Fruit fly (Drosophila melanogaster): ENCODE results near the gene CG12426.
A peak's percentile ranks its signal among the peaks of the same experiment; 100 is the strongest.

The CG12426 gene

dm6 chr3R:27916355-27917019 lies 44.3 kb upstream of the CG12426 start, which contains the start of the genes CG5003 and mRpS22 (continued):
- peak; percentile 62 for TF ChIP-seq CG9797 (GFP tag; optimal IDR thresholded peaks at IDR 0.05)
- no peak for TF ChIP-seq abd-A (tag; optimal IDR thresholded peaks at IDR 0.05)
- no peak for TF ChIP-seq CG7271 (tag; optimal IDR thresholded peaks at IDR 0.05)
- peak; percentile 45 for TF ChIP-seq CG11723 (GFP tag; optimal IDR thresholded peaks at IDR 0.05)
- TF ChIP-seq CG3407 (GFP tag; optimal IDR thresholded peaks at IDR 0.05) = peak; percentile 17
- TF ChIP-seq dysf (GFP tag; IDR thresholded peaks at IDR 0.05) = peak; percentile 21; the same call in 1 of the 3 replicates
- no peak; the same call in 1 of the 2 replicates for TF ChIP-seq bowl (GFP tag; IDR thresholded peaks at IDR 0.05)
- peak; percentile 64 for TF ChIP-seq CG12659 (GFP tag; optimal IDR thresholded peaks at IDR 0.05)
- peak; percentile 32 for TF ChIP-seq HmgZ (tag; optimal IDR thresholded peaks at IDR 0.05)
- no peak for TF ChIP-seq Tbp (GFP tag; optimal IDR thresholded peaks at IDR 0.05)
- TF ChIP-seq Ssrp (tag; optimal IDR thresholded peaks at IDR 0.05) = peak; percentile 58
- no peak; the same call in 1 of the 2 replicates for TF ChIP-seq CG4404 (GFP tag; IDR thresholded peaks at IDR 0.05)
- peak; percentile 44 for TF ChIP-seq zfh2 (GFP tag; optimal IDR thresholded peaks at IDR 0.05)
- TF ChIP-seq CG4820 (GFP tag; optimal IDR thresholded peaks at IDR 0.05) = peak; percentile 55
- TF ChIP-seq Fer1 (GFP tag; optimal IDR thresholded peaks at IDR 0.05) = peak; percentile 47
- TF ChIP-seq hth (optimal IDR thresholded peaks at IDR 0.05) = no peak
- no peak for TF ChIP-seq Hmx (GFP tag; optimal IDR thresholded peaks at IDR 0.05)
- peak; percentile 75 for TF ChIP-seq CG13424 (tag; optimal IDR thresholded peaks at IDR 0.05)
- TF ChIP-seq CG9727 (GFP tag; optimal IDR thresholded peaks at IDR 0.05) = peak; percentile 74
- peak; percentile 40 for TF ChIP-seq CG14667 (GFP tag; IDR thresholded peaks at IDR 0.05)
- no peak for TF ChIP-seq ara (GFP tag; IDR thresholded peaks at IDR 0.05)
- TF ChIP-seq sima (GFP tag; optimal IDR thresholded peaks at IDR 0.05) = peak; percentile 6
- peak; percentile 77 for TF ChIP-seq CG14710 (tag; optimal IDR thresholded peaks at IDR 0.05)
- TF ChIP-seq CG8765 (GFP tag; IDR thresholded peaks at IDR 0.05) = 0 out of 2 replicates have a peak, but pooled peaks have one; percentile 5
- TF ChIP-seq kah (GFP tag; optimal IDR thresholded peaks at IDR 0.05) = no peak
- no peak for TF ChIP-seq CG4854 (GFP tag; optimal IDR thresholded peaks at IDR 0.05)
- peak; percentile 54 for TF ChIP-seq Hsf (GFP tag; optimal IDR thresholded peaks at IDR 0.05)
- TF ChIP-seq Six4 (GFP tag; optimal IDR thresholded peaks at IDR 0.05) = no peak
- TF ChIP-seq mirr (GFP tag; optimal IDR thresholded peaks at IDR 0.05) = peak; percentile 3
- TF ChIP-seq CG14860 (GFP tag; IDR thresholded peaks at IDR 0.05; ENCODE audit: partially characterized antibody) = no peak
- peak; percentile 33 for TF ChIP-seq CG10654 (GFP tag; optimal IDR thresholded peaks at IDR 0.05)
- TF ChIP-seq CG18619 (GFP tag; optimal IDR thresholded peaks at IDR 0.05) = peak; percentile 46
- no peak for TF ChIP-seq Mrtf (GFP tag; IDR thresholded peaks at IDR 0.05)
- no peak for TF ChIP-seq da (GFP tag; optimal IDR thresholded peaks at IDR 0.05)
- TF ChIP-seq CG7786 (GFP tag; optimal IDR thresholded peaks at IDR 0.05) = no peak
- peak; percentile 1 for TF ChIP-seq Sin3A (optimal IDR thresholded peaks at IDR 0.05)
- no peak for TF ChIP-seq CG16779 (GFP tag; IDR thresholded peaks at IDR 0.05)
- no peak for TF ChIP-seq ato (GFP tag; IDR thresholded peaks at IDR 0.05; ENCODE audit: partially characterized antibody)
- TF ChIP-seq CG18011 (GFP tag; optimal IDR thresholded peaks at IDR 0.05) = peak; percentile 31
- TF ChIP-seq sisA (GFP tag; IDR thresholded peaks at IDR 0.05) = no peak
- no peak for TF ChIP-seq CG8359 (GFP tag; optimal IDR thresholded peaks at IDR 0.05; ENCODE audit: borderline replicate concordance)
- TF ChIP-seq CG1233 (GFP tag; optimal IDR thresholded peaks at IDR 0.05) = peak; percentile 59
- TF ChIP-seq Deaf1 (tag; optimal IDR thresholded peaks at IDR 0.05) = peak; percentile 22
- 0 out of 2 replicates have a peak, but pooled peaks have one; percentile 7 for TF ChIP-seq ro (GFP tag; IDR thresholded peaks at IDR 0.05)
- TF ChIP-seq lilli (GFP tag; optimal IDR thresholded peaks at IDR 0.05) = peak; percentile 63
- TF ChIP-seq CG2875 (GFP tag; optimal IDR thresholded peaks at IDR 0.05) = peak; percentile 14
- no peak for TF ChIP-seq odd (GFP tag; optimal IDR thresholded peaks at IDR 0.05)
- TF ChIP-seq Jarid2 (GFP tag; optimal IDR thresholded peaks at IDR 0.05) = peak; percentile 17
- no peak for TF ChIP-seq CG11695 (GFP tag; IDR thresholded peaks at IDR 0.05)
- no peak for TF ChIP-seq CG15479 (GFP tag; optimal IDR thresholded peaks at IDR 0.05)

Data from whole organism, embryonic.